Worm (Caenorhabditis elegans) whole organism, young adult: ENCODE results near the gene srx-137.
A peak's percentile ranks its signal among the peaks of the same experiment; 100 is the strongest.

Experiments used
- B0019.2 ChIP-seq: fragments of 200-800 bp; sonication (Bioruptor generic); conservative IDR thresholded peaks from 2 replicates; pipeline ENCODE4 v1.3.6; 2022; ENCODE audit warnings: missing genetic modification reagents, missing genetic modification characterization, missing compliant biosample characterization
- B0336.3 ChIP-seq: fragments of 200-800 bp; sonication (Bioruptor generic); IDR thresholded peaks from 2 replicates; pipeline ENCODE4 v1.3.6; 2022; ENCODE audit warnings: missing genetic modification characterization, missing compliant biosample characterization
- F10E7.11 ChIP-seq: sonication (generic microtip); optimal IDR thresholded peaks from 2 replicates; lab custom pipeline; 2017; ENCODE audit warnings: mild to moderate bottlenecking, missing genetic modification characterization, moderate library complexity, missing compliant biosample characterization
- F22D6.2 ChIP-seq: sonication (generic microtip); optimal IDR thresholded peaks from 2 replicates; lab custom pipeline; 2016; ENCODE audit warnings: mild to moderate bottlenecking, missing genetic modification characterization, missing compliant biosample characterization
- F23B12.7 ChIP-seq: sonication (generic microtip); optimal IDR thresholded peaks from 2 replicates; lab custom pipeline; 2017; ENCODE audit warnings: missing genetic modification characterization, mild to moderate bottlenecking, missing compliant biosample characterization, antibody characterized with exemption, moderate library complexity; ENCODE audit not compliant: insufficient read depth
- F39B2.1 ChIP-seq: fragments of 200-800 bp; sonication (Bioruptor generic); IDR thresholded peaks from 2 replicates; pipeline ENCODE4 v1.3.6; 2022; ENCODE audit warnings: missing genetic modification reagents, missing genetic modification characterization, missing compliant biosample characterization
- F55B11.4 ChIP-seq: sonication (generic microtip); optimal IDR thresholded peaks from 2 replicates; lab custom pipeline; 2016; ENCODE audit warnings: missing compliant biosample characterization, missing genetic modification characterization, borderline replicate concordance; ENCODE audit not compliant: insufficient read depth
- F57A8.1 ChIP-seq: fragments of 200-800 bp; sonication (Bioruptor generic); optimal IDR thresholded peaks from 2 replicates; lab custom pipeline; 2018; ENCODE audit warnings: mild to moderate bottlenecking, missing genetic modification characterization, moderate library complexity, missing compliant biosample characterization
- Y53F4B.3 ChIP-seq: fragments of 200-800 bp; sonication (Bioruptor generic); IDR thresholded peaks from 2 replicates; pipeline ENCODE4 v1.3.6; 2022; ENCODE audit warnings: missing genetic modification reagents, missing genetic modification characterization, missing compliant biosample characterization
- Y79H2A.3 ChIP-seq: fragments of 200-800 bp; sonication (Bioruptor generic); conservative IDR thresholded peaks from 2 replicates; pipeline ENCODE4 v1.3.6; 2022; ENCODE audit warnings: missing genetic modification reagents, missing genetic modification characterization, missing compliant biosample characterization
- Y95B8A.8 ChIP-seq: fragments of 200-800 bp; sonication (Bioruptor generic); IDR thresholded peaks from 2 replicates; pipeline ENCODE4 v1.3.6; 2022; ENCODE audit warnings: missing genetic modification reagents, missing genetic modification characterization, missing compliant biosample characterization
- atf-7 ChIP-seq: sonication (generic microtip); optimal IDR thresholded peaks from 2 replicates; lab custom pipeline; 2017; ENCODE audit warnings: mild to moderate bottlenecking, missing genetic modification characterization, missing compliant biosample characterization
- cebp-1 ChIP-seq, 2 experiments: fragments of 200-800 bp in 1 of 2; sonication (Bioruptor generic) in 1 of 2; sonication (generic microtip) in 1 of 2; IDR thresholded peaks in 1 of 2; optimal IDR thresholded peaks in 1 of 2; 2 replicates each; pipeline versions ENCODE4 v1.3.6 to Lab custom; 2017 to 2022; ENCODE audit warnings: missing compliant biosample characterization in 2 of 2, missing genetic modification characterization in 2 of 2, mild to moderate bottlenecking in 1 of 2, missing genetic modification reagents in 1 of 2, moderate library complexity in 1 of 2
- cebp-2 ChIP-seq: fragments of 200-800 bp; sonication (Bioruptor generic); IDR thresholded peaks from 2 replicates; pipeline ENCODE4 v1.3.6; 2022; ENCODE audit warnings: missing genetic modification characterization, missing compliant biosample characterization
- ceh-40 ChIP-seq: fragments of 200-800 bp; sonication (Bioruptor generic); IDR thresholded peaks from 2 replicates; pipeline ENCODE4 v1.3.6; 2022; ENCODE audit warnings: missing genetic modification characterization, missing compliant biosample characterization
- dox-1 ChIP-seq: fragments of 200-800 bp; sonication (Bioruptor generic); IDR thresholded peaks from 2 replicates; pipeline ENCODE4 v1.3.6; 2022; ENCODE audit warnings: missing genetic modification reagents, missing genetic modification characterization, missing compliant biosample characterization
- dpff-1 ChIP-seq: sonication (generic microtip); optimal IDR thresholded peaks from 2 replicates; lab custom pipeline; 2017; ENCODE audit warnings: mild to moderate bottlenecking, missing genetic modification characterization, missing compliant biosample characterization
- egl-18 ChIP-seq: fragments of 200-800 bp; sonication (Bioruptor generic); IDR thresholded peaks from 2 replicates; pipeline ENCODE4 v1.3.6; 2022; ENCODE audit warnings: missing genetic modification reagents, missing genetic modification characterization, missing compliant biosample characterization
- egl-44 ChIP-seq: fragments of 200-800 bp; sonication (Bioruptor generic); IDR thresholded peaks from 2 replicates; pipeline ENCODE4 v1.3.6; 2022; ENCODE audit warnings: missing genetic modification reagents, missing genetic modification characterization, missing compliant biosample characterization
- hlh-12 ChIP-seq: sonication (generic microtip); optimal IDR thresholded peaks from 2 replicates; lab custom pipeline; 2016; ENCODE audit warnings: missing genetic modification characterization, missing compliant biosample characterization
- let-607 ChIP-seq, 2 experiments: fragments of 200-800 bp in 1 of 2; sonication (Bioruptor generic) in 1 of 2; sonication (generic microtip) in 1 of 2; optimal IDR thresholded peaks; 2 replicates each; lab custom pipeline; 2016 to 2018; ENCODE audit warnings: mild to moderate bottlenecking in 2 of 2, missing compliant biosample characterization in 2 of 2, missing genetic modification characterization in 2 of 2, moderate library complexity in 2 of 2, missing genotype in 1 of 2
- lir-1 ChIP-seq: fragments of 200-800 bp; sonication (Bioruptor generic); conservative IDR thresholded peaks from 2 replicates; pipeline ENCODE4 v1.3.6; 2022; ENCODE audit warnings: missing genetic modification reagents, missing genetic modification characterization, missing compliant biosample characterization
- madf-6 ChIP-seq: fragments of 200-800 bp; sonication (Bioruptor generic); IDR thresholded peaks from 2 replicates; pipeline ENCODE4 v1.3.6; 2022; ENCODE audit warnings: missing genetic modification reagents, missing genetic modification characterization, missing compliant biosample characterization
- mes-4 ChIP-seq: sonication (generic microtip); optimal IDR thresholded peaks from 2 replicates; lab custom pipeline; 2016; ENCODE audit warnings: missing genotype, missing genetic modification characterization, missing compliant biosample characterization
- nhr-179 ChIP-seq: sonication (generic microtip); optimal IDR thresholded peaks from 2 replicates; lab custom pipeline; 2016; ENCODE audit warnings: mild to moderate bottlenecking, missing genetic modification characterization, missing compliant biosample characterization
- nhr-27 ChIP-seq: fragments of 200-800 bp; sonication (Bioruptor generic); optimal IDR thresholded peaks from 2 replicates; lab custom pipeline; 2018; ENCODE audit warnings: mild to moderate bottlenecking, missing genetic modification characterization, moderate library complexity, missing compliant biosample characterization
- nhr-80 ChIP-seq: sonication (generic microtip); optimal IDR thresholded peaks from 2 replicates; lab custom pipeline; 2016; ENCODE audit warnings: missing genetic modification characterization, missing compliant biosample characterization
- pbrm-1 ChIP-seq: fragments of 200-800 bp; sonication (Bioruptor generic); IDR thresholded peaks from 2 replicates; pipeline ENCODE4 v1.3.6; 2022; ENCODE audit warnings: missing genetic modification reagents, missing genetic modification characterization, missing compliant biosample characterization
- snpc-1.1 ChIP-seq: sonication (generic microtip); optimal IDR thresholded peaks from 2 replicates; lab custom pipeline; 2017; ENCODE audit warnings: missing genetic modification characterization, mild to moderate bottlenecking, missing compliant biosample characterization, antibody characterized with exemption, moderate library complexity, missing genotype, missing genetic modification reagents; ENCODE audit not compliant: insufficient read depth
- snpc-4 ChIP-seq, 5 experiments: fragments of 150-350 bp in 1 of 5; sonication (generic microtip) in 4 of 5; optimal IDR thresholded peaks; 2 replicates each; lab custom pipeline; 2014 to 2018; ENCODE audit warnings: missing genetic modification characterization in 5 of 5, missing biosample characterization in 3 of 5, antibody characterized with exemption in 2 of 5, mild to moderate bottlenecking in 2 of 5, missing compliant biosample characterization in 2 of 5, missing genotype in 2 of 5, moderate library complexity in 2 of 5, missing genetic modification reagents in 1 of 5
- sptf-2 ChIP-seq: fragments of 200-800 bp; sonication (Bioruptor generic); optimal IDR thresholded peaks from 2 replicates; lab custom pipeline; 2018; ENCODE audit warnings: mild to moderate bottlenecking, missing genetic modification characterization, missing compliant biosample characterization
- tlf-1 ChIP-seq: fragments of 200-800 bp; sonication (Bioruptor generic); optimal IDR thresholded peaks from 2 replicates; lab custom pipeline; 2018; ENCODE audit warnings: mild to moderate bottlenecking, missing genetic modification characterization, missing compliant biosample characterization

The srx-137 gene

ce11 chrV:13893583-13893982 lies 31.0 kb downstream of the srx-137 start:
- TF ChIP-seq dox-1 (GFP tag; lab: Robert Waterston, UW), result peak; percentile 67
- TF ChIP-seq cebp-1 (GFP tag; IDR thresholded peaks at IDR 0.05; lab: Robert Waterston, UW), result no peak
- TF ChIP-seq cebp-1 (tag; optimal IDR thresholded peaks at IDR 0.05; lab: Kevin White, UChicago), result peak; percentile 1
- TF ChIP-seq nhr-80, result peak; percentile 86
- TF ChIP-seq snpc-1.1 (tag; lab: Kevin White, UChicago), result no peak

ce11 chrV:13898356-13898755 lies 35.8 kb downstream of the srx-137 start, which contains the start of gene cyp-35C1:
TSS of gene cyp-35C1 (minus strand) at chrV:13898487.
- TF ChIP-seq egl-44 (GFP tag; lab: Robert Waterston, UW), result no peak
- peak; percentile 24 for TF ChIP-seq nhr-80

ce11 chrV:13899213-13899612 lies 36.6 kb downstream of the srx-137 start, which contains the start of gene oac-3:
TSS of gene oac-3 (plus strand) at chrV:13899513.
- TF ChIP-seq mes-4 (tag; lab: Kevin White, UChicago) (no peak), F57A8.1 (no peak), lir-1 (no peak), F10E7.11 (tag; lab: Kevin White, UChicago) (no peak), Y79H2A.3 (GFP tag; lab: Robert Waterston, UW) (no peak), nhr-179 (tag; lab: Kevin White, UChicago) (no peak), F22D6.2 (tag; lab: Kevin White, UChicago) (no peak), F39B2.1 (GFP tag; lab: Robert Waterston, UW) (no peak), B0336.3 (no peak), nhr-27 (tag; lab: Kevin White, UChicago) (no peak), hlh-12 (tag; lab: Kevin White, UChicago) (no peak), cebp-2 (no peak), dpff-1 (tag; lab: Kevin White, UChicago) (no peak), let-607 (tag; optimal IDR thresholded peaks at IDR 0.05; lab: Kevin White, UChicago) (no peak), tlf-1 (no peak), F23B12.7 (no peak), snpc-4 (GFP tag; optimal IDR thresholded peaks at IDR 0.05; lab: Kevin White, UChicago) (no peak), snpc-4 (tag; optimal IDR thresholded peaks at IDR 0.05; lab: Kevin White, UChicago) (no peak), Y95B8A.8 (GFP tag; lab: Robert Waterston, UW) (no peak)

ce11 chrV:13902495-13902894 lies 39.9 kb downstream of the srx-137 start, which contains the start of gene C06B3.1:
TSS of gene C06B3.1 (plus strand) at chrV:13902795.
- no peak for TF ChIP-seq madf-6 (GFP tag; lab: Robert Waterston, UW)
- TF ChIP-seq ceh-40 (GFP tag; lab: Robert Waterston, UW), result no peak
- TF ChIP-seq atf-7 (tag; lab: Kevin White, UChicago), result no peak
- no peak for TF ChIP-seq Y95B8A.8 (GFP tag; lab: Robert Waterston, UW)
- TF ChIP-seq sptf-2 (GFP tag; lab: Kevin White, UChicago), result no peak
- no peak for TF ChIP-seq pbrm-1
- TF ChIP-seq, all 124 proteins: peak for 0

- TF ChIP-seq ceh-40 (GFP tag; lab: Robert Waterston, UW), result no peak
- TF ChIP-seq egl-18, result no peak
- no peak for TF ChIP-seq Y53F4B.3 (GFP tag; lab: Robert Waterston, UW)
- no peak for TF ChIP-seq cebp-1 (GFP tag; IDR thresholded peaks at IDR 0.05; lab: Robert Waterston, UW)
- TF ChIP-seq cebp-1 (tag; optimal IDR thresholded peaks at IDR 0.05; lab: Kevin White, UChicago), result no peak
- no peak for TF ChIP-seq B0019.2 (GFP tag; lab: Robert Waterston, UW)
- no peak for TF ChIP-seq egl-44 (GFP tag; lab: Robert Waterston, UW)
- no peak for TF ChIP-seq F55B11.4 (tag; lab: Kevin White, UChicago)
These were observed 41.8 kb downstream of the srx-137 start, which contains the start of gene stdh-3 for ce11 chrV:13904446-13904845. TSS of gene stdh-3 (plus strand) at chrV:13904611.
